Worm (Caenorhabditis elegans): ENCODE results near the gene nas-38.

The nas-38 gene

DNA sequence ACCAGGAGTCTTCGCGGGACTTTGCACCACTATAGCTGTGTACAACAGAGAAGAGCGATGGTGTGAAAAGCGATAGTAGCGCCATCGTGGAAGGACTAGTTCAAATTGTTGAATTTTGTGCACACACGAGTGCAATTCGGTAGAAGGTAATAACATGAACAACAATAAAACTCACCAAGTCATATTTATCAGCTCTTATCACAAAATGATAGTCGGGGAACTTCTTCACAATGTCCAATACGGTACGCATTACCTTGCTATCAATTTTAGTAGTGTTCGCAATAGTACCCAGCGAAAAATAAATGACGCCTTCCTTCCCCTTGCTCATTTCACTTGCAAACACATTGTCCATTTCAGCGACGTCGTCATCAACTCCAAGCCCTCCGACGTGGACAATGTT lies 30.3 kb upstream of the nas-38 start:
- TF ChIP-seq syd-9 (tag; optimal IDR thresholded peaks at IDR 0.05) (no peak), elt-2 (tag; optimal IDR thresholded peaks at IDR 0.05) (peak; percentile 8)

DNA sequence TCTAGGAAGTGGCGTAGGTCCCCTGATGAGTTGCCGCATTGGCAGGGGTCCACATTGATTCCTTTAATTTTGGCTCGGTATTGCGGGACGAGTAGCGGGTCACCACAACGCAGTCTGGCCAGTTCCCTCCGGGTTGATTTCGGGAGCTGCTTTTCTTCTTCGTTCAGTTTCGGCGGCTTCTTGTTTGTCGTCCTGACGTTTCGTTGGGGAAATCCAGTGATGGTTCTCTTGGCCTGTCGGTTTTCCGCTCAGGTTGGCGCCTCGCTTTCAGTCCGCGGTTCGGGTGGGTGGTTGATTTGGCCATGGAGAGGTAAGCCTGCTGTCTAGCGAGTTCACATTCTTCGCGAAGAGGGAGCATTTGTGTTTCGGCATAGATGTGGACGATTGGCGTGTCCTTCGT lies 29.2 kb upstream of the nas-38 start:
- TF ChIP-seq hlh-15 (tag; optimal IDR thresholded peaks at IDR 0.05) (no peak), nhr-11 (tag; optimal IDR thresholded peaks at IDR 0.05) (no peak), ceh-34 (tag; optimal IDR thresholded peaks at IDR 0.05) (no peak), che-1 (tag; optimal IDR thresholded peaks at IDR 0.05) (no peak)

DNA sequence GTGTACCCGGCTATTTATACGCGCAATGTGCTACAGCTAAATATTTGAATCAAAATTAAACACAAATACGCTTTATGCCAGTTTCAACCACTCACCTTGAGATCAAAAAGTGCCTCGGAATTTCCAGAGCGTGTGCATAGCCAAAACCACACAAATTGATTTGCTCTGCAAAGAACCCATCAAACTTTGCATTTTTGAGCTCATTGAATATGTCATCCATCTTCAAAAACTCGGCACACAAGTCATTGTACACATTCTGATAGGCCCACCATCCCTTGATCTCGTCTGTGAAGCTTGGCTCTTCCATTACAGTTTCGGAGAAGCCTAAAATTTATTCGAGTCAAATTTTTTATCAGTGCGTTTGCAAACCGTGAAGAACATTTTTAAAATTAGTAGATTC lies 28.6 kb upstream of the nas-38 start:
- TF ChIP-seq fax-1 (tag; optimal IDR thresholded peaks at IDR 0.05): no peak
- TF ChIP-seq unc-86 (tag; optimal IDR thresholded peaks at IDR 0.05): no peak
- TF ChIP-seq hlh-13 (GFP tag; optimal IDR thresholded peaks at IDR 0.05): no peak
- TF ChIP-seq eyg-1 (tag; optimal IDR thresholded peaks at IDR 0.05): no peak
- no peak for TF ChIP-seq unc-3 (GFP tag; conservative IDR thresholded peaks at IDR 0.05)
- TF ChIP-seq unc-3 (tag; optimal IDR thresholded peaks at IDR 0.05): no peak
- TF ChIP-seq ceh-6 (GFP tag; optimal IDR thresholded peaks at IDR 0.05): no peak
- TF ChIP-seq K09A11.1 (tag; optimal IDR thresholded peaks at IDR 0.05; ENCODE audit: insufficient read depth): no peak
- TF ChIP-seq nhr-232 (tag; optimal IDR thresholded peaks at IDR 0.05): no peak
- TF ChIP-seq odd-2 (tag; optimal IDR thresholded peaks at IDR 0.05): no peak

DNA sequence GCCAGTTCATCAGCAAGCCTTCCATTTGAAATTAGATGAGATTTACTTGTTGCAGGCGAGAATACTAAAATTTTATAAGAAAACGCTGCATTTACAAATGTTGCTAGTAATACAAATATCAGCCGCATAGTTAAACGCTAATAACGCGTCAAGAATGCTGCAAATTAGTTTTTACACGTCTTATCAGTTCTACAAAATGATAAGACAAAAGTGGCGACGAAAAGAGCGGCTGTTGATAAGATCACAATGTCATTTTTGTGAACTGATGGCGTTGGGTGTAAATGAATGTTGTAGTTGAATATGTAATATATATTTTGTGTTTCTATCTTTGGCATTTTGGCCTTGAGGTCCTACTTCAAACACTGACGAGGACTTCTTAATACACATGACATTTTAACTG lies 27.9 kb upstream of the nas-38 start, which contains the start of gene ugt-46:
Gene ugt-46, minus strand, starts transcription at position 279 of the 400 bp plus-strand sequence.
- TF ChIP-seq ceh-22 (tag; optimal IDR thresholded peaks at IDR 0.05): no peak
- TF ChIP-seq sdc-2 (tag; optimal IDR thresholded peaks at IDR 0.05): no peak
- peak; percentile 98 for TF ChIP-seq elt-2 (tag; optimal IDR thresholded peaks at IDR 0.05)
- no peak for TF ChIP-seq lim-6 (tag; optimal IDR thresholded peaks at IDR 0.05)
- TF ChIP-seq pha-2 (tag; optimal IDR thresholded peaks at IDR 0.05): no peak
- TF ChIP-seq fkh-6 (tag; optimal IDR thresholded peaks at IDR 0.05): no peak

DNA sequence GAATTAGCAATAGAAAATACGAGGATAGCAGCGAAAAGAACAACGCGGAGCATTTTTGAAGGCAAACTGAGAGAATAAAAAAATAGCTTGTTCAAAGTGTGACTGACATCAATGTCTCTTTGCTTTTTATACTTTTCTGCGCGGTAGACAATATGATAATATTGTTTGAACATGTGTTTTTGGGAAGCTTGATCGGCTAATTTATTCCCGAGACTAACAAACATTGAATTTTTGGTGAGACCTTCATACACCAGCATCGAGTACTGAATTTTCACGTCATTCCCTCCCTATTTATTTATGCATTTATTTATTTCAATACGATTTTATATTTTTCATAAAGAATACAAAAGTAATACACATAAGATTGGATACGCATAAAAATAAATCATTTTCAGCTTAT lies 27.0 kb upstream of the nas-38 start, which contains the start of gene B0310.6:
Gene B0310.6, minus strand, starts transcription at position 101 of the 400 bp plus-strand sequence.
- TF ChIP-seq nhr-232 (tag; optimal IDR thresholded peaks at IDR 0.05): no peak
- no peak for TF ChIP-seq nhr-11 (tag; optimal IDR thresholded peaks at IDR 0.05)
- TF ChIP-seq C08G9.2 (tag; optimal IDR thresholded peaks at IDR 0.05): no peak
- TF ChIP-seq unc-86 (tag; optimal IDR thresholded peaks at IDR 0.05): no peak
- no peak for TF ChIP-seq unc-3 (GFP tag; conservative IDR thresholded peaks at IDR 0.05)
- no peak for TF ChIP-seq unc-3 (tag; optimal IDR thresholded peaks at IDR 0.05)
- TF ChIP-seq nfya-1 (tag; optimal IDR thresholded peaks at IDR 0.05): no peak
- TF ChIP-seq ceh-6 (GFP tag; optimal IDR thresholded peaks at IDR 0.05): no peak
- no peak for TF ChIP-seq unc-55 (GFP tag; optimal IDR thresholded peaks at IDR 0.05)
- no peak for TF ChIP-seq ceh-45 (GFP tag; IDR thresholded peaks at IDR 0.05)
- TF ChIP-seq ceh-18 (tag; optimal IDR thresholded peaks at IDR 0.05): no peak
- TF ChIP-seq ceh-9 (tag; optimal IDR thresholded peaks at IDR 0.05): no peak
- no peak for TF ChIP-seq syd-9 (tag; optimal IDR thresholded peaks at IDR 0.05)
- no peak for TF ChIP-seq pat-9 (tag; optimal IDR thresholded peaks at IDR 0.05)
- TF ChIP-seq ceh-30 (tag; optimal IDR thresholded peaks at IDR 0.05): no peak
- no peak for TF ChIP-seq hlh-13 (GFP tag; optimal IDR thresholded peaks at IDR 0.05)
- no peak for TF ChIP-seq ama-1 (optimal IDR thresholded peaks at IDR 0.05)
- no peak for TF ChIP-seq tbx-2 (tag; optimal IDR thresholded peaks at IDR 0.05)

DNA sequence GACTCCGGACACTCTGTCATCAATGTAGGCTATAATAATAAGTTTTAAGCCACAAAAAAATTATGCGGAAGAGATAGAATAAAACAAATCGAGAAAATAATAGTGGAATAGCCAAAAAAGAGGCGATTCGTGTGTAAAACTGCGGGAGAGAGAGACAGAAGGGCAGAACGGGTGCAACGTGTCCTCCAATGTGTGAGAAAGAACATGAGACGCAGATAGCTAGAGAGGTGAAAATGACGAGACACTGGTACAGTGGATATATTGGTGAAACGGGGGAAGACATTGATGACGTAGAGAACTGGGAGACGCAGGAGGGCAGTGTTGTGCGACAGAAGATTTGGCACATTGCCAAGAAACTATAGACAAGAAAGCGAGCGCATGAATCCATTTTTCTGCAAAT lies 22.2 kb upstream of the nas-38 start, which contains the start of gene F28C10.3:
Gene F28C10.3, minus strand, starts transcription at position 101 of the 400 bp plus-strand sequence.
- peak; percentile 5 for TF ChIP-seq hlh-8 (tag; optimal IDR thresholded peaks at IDR 0.05)
- no peak for TF ChIP-seq pqm-1 (tag; optimal IDR thresholded peaks at IDR 0.05)
- TF ChIP-seq ceh-31 (tag; optimal IDR thresholded peaks at IDR 0.05): peak; percentile 83
- TF ChIP-seq ceh-14 (tag; optimal IDR thresholded peaks at IDR 0.05): no peak
- peak; percentile 55 for TF ChIP-seq unc-42 (tag; optimal IDR thresholded peaks at IDR 0.05)
- TF ChIP-seq npax-4 (tag; optimal IDR thresholded peaks at IDR 0.05): no peak
- TF ChIP-seq ceh-6 (GFP tag; optimal IDR thresholded peaks at IDR 0.05): no peak
- no peak for TF ChIP-seq fkh-6 (tag; optimal IDR thresholded peaks at IDR 0.05)
- TF ChIP-seq ceh-9 (tag; optimal IDR thresholded peaks at IDR 0.05): no peak
- no peak for TF ChIP-seq lim-6 (tag; optimal IDR thresholded peaks at IDR 0.05)
- TF ChIP-seq hlh-30 (tag; optimal IDR thresholded peaks at IDR 0.05; ENCODE audit: insufficient read depth): peak; percentile 27
- TF ChIP-seq Y22D7AL.16 (tag; optimal IDR thresholded peaks at IDR 0.05): no peak
- TF ChIP-seq ttx-3 (tag; optimal IDR thresholded peaks at IDR 0.05): no peak
- TF ChIP-seq ahr-1 (tag; optimal IDR thresholded peaks at IDR 0.05): no peak
- TF ChIP-seq zip-5 (tag; optimal IDR thresholded peaks at IDR 0.05): no peak
- TF ChIP-seq ceh-48 (tag; optimal IDR thresholded peaks at IDR 0.05): no peak
- TF ChIP-seq fkh-10 (GFP tag; optimal IDR thresholded peaks at IDR 0.05): no peak
- TF ChIP-seq rnt-1 (tag; optimal IDR thresholded peaks at IDR 0.05): peak; percentile 27
- TF ChIP-seq che-1 (tag; optimal IDR thresholded peaks at IDR 0.05): no peak
